Worm (Caenorhabditis elegans) whole organism, early embryonic: ENCODE measurements around the gene lin-24.

Source experiments
- B0310.2 ChIP-seq: sonication (generic microtip); optimal IDR thresholded peaks from 2 replicates; lab custom pipeline; 2016; ENCODE audit warnings: mild to moderate bottlenecking, missing genetic modification characterization, missing compliant biosample characterization
- ama-1 ChIP-seq: fragments of 150-350 bp; optimal IDR thresholded peaks from 2 replicates; lab custom pipeline; 2014
- ceh-13 ChIP-seq: fragments of 200-800 bp; sonication (Bioruptor generic); optimal IDR thresholded peaks from 2 replicates; lab custom pipeline; 2018; ENCODE audit warnings: mild to moderate bottlenecking, missing genetic modification characterization, missing compliant biosample characterization
- ceh-36 ChIP-seq: sonication (generic microtip); optimal IDR thresholded peaks from 2 replicates; lab custom pipeline; 2016; ENCODE audit warnings: missing genetic modification characterization, inconsistent platforms, missing compliant biosample characterization
- hnd-1 ChIP-seq: sonication (generic microtip); optimal IDR thresholded peaks from 2 replicates; lab custom pipeline; 2016; ENCODE audit warnings: missing genetic modification characterization, missing compliant biosample characterization
- sea-1 ChIP-seq: fragments of 200-800 bp; sonication (Bioruptor generic); conservative IDR thresholded peaks from 2 replicates; pipeline ENCODE4 v1.3.6; 2022; ENCODE audit warnings: missing genetic modification characterization, missing compliant biosample characterization

ce11 chrIV:12093819-12094218 is 35.5 kb upstream of the lin-24 start, which contains the start of gene F11A10.5:
- TF ChIP-seq hnd-1 (tag; lab: Kevin White, UChicago) = no peak
- TF ChIP-seq B0310.2 (tag; lab: Kevin White, UChicago) = no peak
- TF ChIP-seq ama-1 (lab: Kevin White, UChicago) = no peak
- TF ChIP-seq ceh-36 = no peak
- TF ChIP-seq ceh-13 (GFP tag; lab: Kevin White, UChicago) = no peak
- TF ChIP-seq sea-1 (GFP tag; lab: Robert Waterston, UW) = no peak
